Worm (Caenorhabditis elegans) whole organism, midembryonic: ENCODE results near the gene F26F2.8.

Experiments used
- T22C8.4 ChIP-seq: fragments of 200-800 bp; sonication (Bioruptor generic); IDR thresholded peaks from 2 replicates; pipeline ENCODE4 v1.3.6; 2022; ENCODE audit warnings: missing genetic modification characterization, missing compliant biosample characterization
- cog-1 ChIP-seq: sonication (generic microtip); optimal IDR thresholded peaks from 2 replicates; lab custom pipeline; 2016; ENCODE audit warnings: missing genetic modification characterization, missing compliant biosample characterization
- flt-1 ChIP-seq: fragments of 200-800 bp; sonication (Bioruptor generic); IDR thresholded peaks from 2 replicates; pipeline ENCODE4 v1.3.6; 2022; ENCODE audit warnings: missing genetic modification characterization, missing compliant biosample characterization
- klf-2 ChIP-seq: fragments of 200-800 bp; sonication (Bioruptor generic); conservative IDR thresholded peaks from 2 replicates; pipeline ENCODE4 v1.3.6; 2022; ENCODE audit warnings: missing genetic modification reagents, missing genetic modification characterization, missing compliant biosample characterization
- med-1 ChIP-seq: sonication (generic microtip); optimal IDR thresholded peaks from 2 replicates; lab custom pipeline; 2017; ENCODE audit warnings: missing genetic modification characterization, mild to moderate bottlenecking, missing compliant biosample characterization, antibody characterized with exemption, missing genetic modification reagents; ENCODE audit not compliant: insufficient read depth
- ref-1 ChIP-seq: fragments of 200-800 bp; sonication (Bioruptor generic); conservative IDR thresholded peaks from 2 replicates; pipeline ENCODE4 v1.3.6; 2022; ENCODE audit warnings: missing genetic modification reagents, missing genetic modification characterization, missing compliant biosample characterization
- tab-1 ChIP-seq: fragments of 200-800 bp; sonication (Bioruptor generic); IDR thresholded peaks from 2 replicates; pipeline ENCODE4 v1.3.6; 2022; ENCODE audit warnings: missing genetic modification characterization, missing compliant biosample characterization
- ztf-23 ChIP-seq: fragments of 200-800 bp; sonication (Bioruptor generic); IDR thresholded peaks from 2 replicates; pipeline ENCODE4 v1.3.6; 2022; ENCODE audit warnings: missing genetic modification reagents, missing genetic modification characterization, missing compliant biosample characterization
- ztf-29 ChIP-seq: fragments of 200-800 bp; sonication (Bioruptor generic); IDR thresholded peaks from 2 replicates; pipeline ENCODE4 v1.3.6; 2022; ENCODE audit warnings: missing genetic modification reagents, missing genetic modification characterization, missing compliant biosample characterization

- TF ChIP-seq flt-1 (GFP tag; lab: Robert Waterston, UW) = no peak
- TF ChIP-seq cog-1 (tag; lab: Kevin White, UChicago) = no peak
- TF ChIP-seq T22C8.4 (GFP tag; lab: Robert Waterston, UW) = no peak
- TF ChIP-seq ztf-29 = no peak
- no peak for TF ChIP-seq med-1 (GFP tag; lab: Kevin White, UChicago)
- no peak for TF ChIP-seq ref-1
- no peak for TF ChIP-seq klf-2 (GFP tag; lab: Robert Waterston, UW)
- TF ChIP-seq tab-1 (GFP tag; lab: Robert Waterston, UW) = no peak
- TF ChIP-seq ztf-23 = no peak
Observed at ce11 chrV:20539055-20539454, 40.3 kb upstream of the F26F2.8 start, which contains the start of gene Y38H6C.16.
